Fruit fly (Drosophila melanogaster): ENCODE results near the gene Grp170.
A peak's percentile ranks its signal among the peaks of the same experiment; 100 is the strongest.

Grp170 gene

DNA sequence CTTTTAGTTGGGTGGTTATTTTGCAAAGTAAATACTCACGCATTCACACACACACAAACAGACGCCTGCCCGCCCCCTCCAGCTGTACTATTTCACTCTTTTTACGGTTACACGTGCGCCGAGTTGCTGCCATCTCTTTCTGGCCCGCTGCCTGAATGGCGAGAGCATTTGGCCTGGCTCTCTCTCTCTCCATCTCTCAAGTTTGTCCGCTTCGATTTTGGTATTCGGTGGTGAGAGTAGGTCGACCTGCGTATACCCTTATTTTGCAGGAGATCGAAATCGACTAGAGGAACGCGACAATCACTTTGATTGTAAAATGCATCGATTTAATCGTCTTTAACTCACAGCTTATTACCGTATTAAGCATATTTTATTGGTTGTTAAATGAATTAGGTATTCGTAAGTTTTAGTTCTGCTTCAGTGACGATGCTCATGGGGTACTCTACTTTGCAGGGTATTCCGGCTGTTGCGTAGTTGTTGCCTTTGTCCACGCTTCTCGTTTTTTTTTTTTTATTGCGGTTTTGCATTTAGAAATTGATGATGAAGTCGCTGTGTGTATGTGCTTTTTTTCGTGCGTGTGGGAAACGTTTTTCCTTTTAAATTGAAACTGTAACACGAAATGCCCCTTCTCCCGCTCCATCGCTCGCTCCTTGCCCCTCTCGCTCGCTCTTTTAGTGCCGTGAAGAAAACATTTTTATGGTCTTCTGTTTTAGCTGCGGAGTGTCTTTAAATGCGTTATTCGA is 29.1 kb upstream of the Grp170 start (continued):
- TF ChIP-seq Hr78 (GFP tag; optimal IDR thresholded peaks at IDR 0.05) (peak in 1 of 2 experiments; percentile 70), kah (GFP tag; optimal IDR thresholded peaks at IDR 0.05) (peak; percentile 57), sim (GFP tag; IDR thresholded peaks at IDR 0.05) (peak; percentile 17; the same call in 1 of the 2 replicates), CG15514 (GFP tag; optimal IDR thresholded peaks at IDR 0.05) (peak; percentile 77), ash1 (GFP tag; optimal IDR thresholded peaks at IDR 0.05) (peak; percentile 22), CG31388 (GFP tag; optimal IDR thresholded peaks at IDR 0.05) (peak; percentile 13), CG18619 (GFP tag; optimal IDR thresholded peaks at IDR 0.05) (peak; percentile 85), NC2β (GFP tag; optimal IDR thresholded peaks at IDR 0.05) (peak; percentile 83), Ets65A (GFP tag) (peak; percentile 99), Xrp1 (GFP tag; IDR thresholded peaks at IDR 0.05) (peak; percentile 84), lov (optimal IDR thresholded peaks at IDR 0.05) (no peak), lov (GFP tag; IDR thresholded peaks at IDR 0.05) (no peak), CG13296 (GFP tag; optimal IDR thresholded peaks at IDR 0.05) (peak; percentile 89), CG11456 (GFP tag; IDR thresholded peaks at IDR 0.05) (peak; percentile 63; the same call in 2 of the 3 replicates), crp (GFP tag; optimal IDR thresholded peaks at IDR 0.05) (peak in 1 of 2 experiments; percentile 45), CG17612 (GFP tag; IDR thresholded peaks at IDR 0.05) (peak; percentile 47; the same call in 1 of the 2 replicates), pzg (GFP tag; optimal IDR thresholded peaks at IDR 0.05) (no peak), CG6854 (GFP tag; optimal IDR thresholded peaks at IDR 0.05) (peak; percentile 87), CG3726 (GFP tag; IDR thresholded peaks at IDR 0.05) (peak; percentile 67; the same call in 2 of the 3 replicates)

DNA sequence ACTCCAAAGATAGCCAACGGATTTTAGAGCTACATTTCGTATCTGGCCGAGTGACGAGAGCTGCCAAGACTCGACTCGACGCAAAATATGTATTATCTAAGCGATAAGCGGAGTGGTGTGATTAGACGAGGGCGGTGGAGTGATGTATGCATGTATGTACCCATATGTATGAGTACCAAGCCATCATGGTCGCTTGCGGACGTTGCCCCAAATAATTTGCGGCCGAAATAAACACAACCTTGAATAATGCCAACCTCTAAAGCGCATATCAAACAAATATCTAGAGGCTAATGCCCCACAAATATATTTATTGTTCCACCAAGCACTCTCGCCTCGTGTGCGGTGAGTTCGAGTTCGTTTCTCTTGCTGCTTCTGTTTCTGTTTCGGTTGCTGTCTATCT is 28.0 kb upstream of the Grp170 start:
- TF ChIP-seq CG17612 (GFP tag; IDR thresholded peaks at IDR 0.05), result no peak
- no peak for TF ChIP-seq CG9876 (GFP tag; optimal IDR thresholded peaks at IDR 0.05)
- TF ChIP-seq CG31224 (GFP tag; IDR thresholded peaks at IDR 0.05), result no peak
- no peak for TF ChIP-seq Ravus (GFP tag; IDR thresholded peaks at IDR 0.05)
- no peak for TF ChIP-seq CG15601 (tag; optimal IDR thresholded peaks at IDR 0.05)
- TF ChIP-seq z (GFP tag; IDR thresholded peaks at IDR 0.05), result 0 out of 3 replicates have a peak, but pooled peaks have one; percentile 4
- no peak for TF ChIP-seq Awh (GFP tag; IDR thresholded peaks at IDR 0.05)
- TF ChIP-seq crol (GFP tag; IDR thresholded peaks at IDR 0.05), result 0 out of 2 replicates have a peak, but pooled peaks have one; percentile 6
- TF ChIP-seq Taf1 (GFP tag; IDR thresholded peaks at IDR 0.05), result no peak
- no peak for TF ChIP-seq lilli (GFP tag; optimal IDR thresholded peaks at IDR 0.05)
- peak; percentile 47 for TF ChIP-seq exex (tag; optimal IDR thresholded peaks at IDR 0.05)
- TF ChIP-seq sisA (GFP tag; IDR thresholded peaks at IDR 0.05), result no peak
- TF ChIP-seq wor (GFP tag; IDR thresholded peaks at IDR 0.05), result no peak
- TF ChIP-seq CHES-1-like (GFP tag; optimal IDR thresholded peaks at IDR 0.05), result no peak
- TF ChIP-seq lab (GFP tag; optimal IDR thresholded peaks at IDR 0.05), result no peak
- no peak for TF ChIP-seq pum (GFP tag; optimal IDR thresholded peaks at IDR 0.05)
- TF ChIP-seq croc (GFP tag; conservative IDR thresholded peaks at IDR 0.05), result no peak
- TF ChIP-seq run (tag; optimal IDR thresholded peaks at IDR 0.05), result no peak
- no peak for TF ChIP-seq CG17829 (tag; optimal IDR thresholded peaks at IDR 0.05)
- TF ChIP-seq kay (GFP tag; optimal IDR thresholded peaks at IDR 0.05), result no peak
- no peak for TF ChIP-seq row (GFP tag; IDR thresholded peaks at IDR 0.05)
- TF ChIP-seq CG8944 (GFP tag; optimal IDR thresholded peaks at IDR 0.05), result no peak
- TF ChIP-seq Hsf (GFP tag; optimal IDR thresholded peaks at IDR 0.05), result no peak
- TF ChIP-seq mirr (GFP tag; optimal IDR thresholded peaks at IDR 0.05), result peak; percentile 66
- no peak for TF ChIP-seq MTF-1 (GFP tag; optimal IDR thresholded peaks at IDR 0.05; ENCODE audit: borderline replicate concordance)
- TF ChIP-seq ro (GFP tag; IDR thresholded peaks at IDR 0.05), result no peak
- no peak for TF ChIP-seq CG9797 (GFP tag; optimal IDR thresholded peaks at IDR 0.05)
- TF ChIP-seq NC2α (GFP tag; optimal IDR thresholded peaks at IDR 0.05), result no peak
- no peak for TF ChIP-seq CG10462 (GFP tag; optimal IDR thresholded peaks at IDR 0.05)
- no peak for TF ChIP-seq p53 (GFP tag; optimal IDR thresholded peaks at IDR 0.05)
- no peak for TF ChIP-seq gro (GFP tag; optimal IDR thresholded peaks at IDR 0.05)
- no peak for TF ChIP-seq sug (tag; optimal IDR thresholded peaks at IDR 0.05)
- no peak for TF ChIP-seq CG14441 (GFP tag; IDR thresholded peaks at IDR 0.05)

Measured in whole organism, embryonic.